Fruit fly (Drosophila melanogaster): ENCODE data around the gene Ire1.

The Ire1 gene

DNA sequence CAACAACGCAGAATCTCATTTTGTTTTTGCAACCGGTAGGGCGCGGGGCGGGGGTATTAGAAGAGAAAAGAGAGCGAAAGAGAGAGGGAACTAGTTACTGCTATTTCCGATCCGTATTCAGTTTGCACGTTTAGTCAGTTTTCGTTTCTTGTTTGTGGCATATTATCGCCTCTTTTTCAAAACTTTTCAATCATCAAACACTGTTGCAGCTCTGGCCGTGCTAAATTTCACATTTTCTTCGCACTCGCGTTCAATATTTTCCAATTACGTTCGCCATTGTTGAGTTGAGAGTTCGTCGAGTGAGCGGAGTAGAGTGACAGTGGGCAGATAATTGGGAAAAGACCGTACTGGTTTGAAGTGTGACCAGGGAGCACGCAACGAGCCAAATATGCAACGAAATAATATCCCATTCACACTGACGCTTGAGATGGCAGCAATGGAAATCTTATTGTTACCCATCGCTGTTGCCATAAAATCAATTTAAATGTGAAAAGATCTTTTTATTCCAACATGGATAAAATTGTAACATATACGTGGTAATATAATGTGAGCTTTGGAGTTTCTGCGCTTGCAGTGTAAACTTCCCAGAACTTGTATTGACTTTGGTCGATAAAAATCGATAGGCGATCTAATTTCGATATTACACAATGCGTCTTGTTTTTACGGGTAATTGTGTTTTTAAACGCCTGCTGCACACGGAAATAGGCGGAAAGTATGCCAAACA is at the start of gene Ire1, which contains the start of gene Mrm2:
Ire1 (minus strand) TSS at position 296 of the 724 bp plus-strand sequence.
Mrm2 (plus strand) TSS at position 615 of the 724 bp plus-strand sequence.
- peak; percentile 35 for TF ChIP-seq CG17801 (GFP tag; optimal IDR thresholded peaks at IDR 0.05; ENCODE audit: partially characterized antibody)

- no peak for TF ChIP-seq CG17801 (GFP tag; optimal IDR thresholded peaks at IDR 0.05; ENCODE audit: partially characterized antibody)
These were observed 49.4 kb upstream of the Ire1 start for dm6 chr3R:19910302-19911029.

- TF ChIP-seq CG17801 (GFP tag; optimal IDR thresholded peaks at IDR 0.05; ENCODE audit: partially characterized antibody): no peak
These were observed 48.6 kb upstream of the Ire1 start for dm6 chr3R:19909541-19910182.

- no peak for TF ChIP-seq CG17801 (GFP tag; optimal IDR thresholded peaks at IDR 0.05; ENCODE audit: partially characterized antibody)
These were observed 47.8 kb upstream of the Ire1 start for dm6 chr3R:19908863-19909343.

DNA sequence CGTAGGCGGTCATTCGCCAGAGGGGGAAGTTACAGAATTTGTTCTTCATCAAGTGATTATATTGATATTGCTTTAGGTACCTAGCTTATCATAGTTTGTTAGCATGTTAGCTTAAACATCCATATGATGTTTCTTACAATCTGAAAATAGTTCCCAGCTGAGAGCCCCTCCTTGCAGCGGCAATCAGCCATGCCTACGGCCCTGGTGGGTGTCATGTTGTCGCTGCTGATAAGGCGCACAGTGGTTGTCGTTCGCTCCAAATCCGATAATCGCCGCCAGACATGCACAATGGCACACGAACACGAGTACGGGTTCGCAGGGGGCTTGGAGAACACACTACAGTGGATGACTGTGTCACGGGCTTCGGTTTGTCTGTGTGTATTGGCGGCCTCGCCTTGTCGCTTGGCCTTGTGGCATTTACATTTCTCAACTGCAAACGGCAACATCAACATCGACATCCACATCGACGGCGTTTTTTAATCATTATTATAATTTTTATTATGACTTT is 44.9 kb upstream of the Ire1 start:
- peak; percentile 47 for TF ChIP-seq CG17801 (GFP tag; optimal IDR thresholded peaks at IDR 0.05; ENCODE audit: partially characterized antibody)

DNA sequence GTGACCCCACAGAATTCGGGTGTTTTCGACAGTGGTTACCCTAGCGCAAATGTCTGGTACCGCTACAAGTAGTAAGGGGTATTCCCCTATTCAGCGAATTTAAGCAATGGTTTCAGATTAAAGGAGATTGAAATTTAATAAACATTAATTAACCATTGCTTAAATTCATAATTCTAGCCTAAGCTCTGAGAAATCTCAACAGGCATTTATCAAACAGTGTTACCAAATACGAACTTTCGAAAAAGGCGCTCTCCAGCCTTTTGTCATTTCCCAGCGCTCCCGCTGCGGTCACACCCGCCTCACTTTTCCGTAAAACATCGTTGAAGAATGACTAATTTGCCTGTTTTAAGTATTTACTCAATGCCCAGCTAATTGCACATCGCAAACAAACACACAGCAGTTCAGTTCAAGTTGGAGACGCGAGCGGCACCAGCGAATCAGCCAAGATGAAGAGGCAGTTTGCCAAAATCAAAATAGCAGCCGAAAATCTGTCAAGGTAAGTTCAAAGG is 43.8 kb upstream of the Ire1 start, which contains the start of the genes Surf6 and RhoGAP92B:
Surf6 (minus strand) TSS at position 4 of the 509 bp plus-strand sequence.
RhoGAP92B (plus strand) TSS at position 300 of the 509 bp plus-strand sequence.
- TF ChIP-seq CG17801 (GFP tag; optimal IDR thresholded peaks at IDR 0.05; ENCODE audit: partially characterized antibody): peak; percentile 72

dm6 chr3R:19902926-19903739 is 42.0 kb upstream of the Ire1 start, which contains the start of gene ClpX:
ClpX (minus strand) TSS chr3R:19903689.
- peak; percentile 54 for TF ChIP-seq CG17801 (GFP tag; optimal IDR thresholded peaks at IDR 0.05; ENCODE audit: partially characterized antibody)

DNA sequence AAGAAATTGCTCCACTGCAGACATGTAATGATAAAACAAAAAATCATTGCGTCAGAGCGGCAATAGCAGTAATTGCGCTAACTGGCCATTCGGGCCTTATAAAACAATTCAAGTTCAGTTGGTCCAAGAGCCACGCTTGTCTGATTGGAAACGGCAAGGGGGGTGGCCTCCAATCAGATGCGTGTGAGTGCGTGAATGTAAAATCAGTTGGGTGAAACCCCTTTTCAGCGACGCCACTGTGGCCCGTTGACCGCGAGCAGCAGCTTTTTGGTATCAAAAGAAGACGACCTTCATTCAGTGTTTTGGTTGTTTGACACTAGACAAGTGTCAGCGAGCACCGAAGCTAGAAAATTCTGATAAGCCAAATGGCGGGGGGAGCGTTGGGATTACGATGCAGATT is 41.2 kb upstream of the Ire1 start:
- no peak for TF ChIP-seq CG17801 (GFP tag; optimal IDR thresholded peaks at IDR 0.05; ENCODE audit: partially characterized antibody)

DNA sequence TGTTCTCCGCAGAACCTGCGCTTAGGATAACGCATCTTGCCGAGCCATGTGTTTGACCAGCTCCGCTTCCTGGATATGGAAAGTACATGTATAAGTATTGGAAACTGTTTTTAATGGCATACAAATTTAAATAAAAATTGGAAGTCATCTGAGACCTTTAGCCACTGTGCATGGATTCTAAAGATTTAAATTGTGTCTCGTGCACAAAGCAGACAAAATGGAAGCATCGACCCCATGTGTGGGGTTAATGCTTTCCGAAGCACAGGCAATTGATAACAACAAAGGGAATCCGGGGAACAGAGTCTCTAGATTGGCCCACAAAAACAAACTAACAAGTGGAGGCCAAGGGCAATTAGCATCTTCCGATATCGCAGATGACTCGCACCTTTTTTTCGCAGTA is 40.7 kb upstream of the Ire1 start:
- no peak for TF ChIP-seq CG17801 (GFP tag; optimal IDR thresholded peaks at IDR 0.05; ENCODE audit: partially characterized antibody)

- TF ChIP-seq CG17801 (GFP tag; optimal IDR thresholded peaks at IDR 0.05; ENCODE audit: partially characterized antibody): no peak
These were observed 34.2 kb upstream of the Ire1 start for dm6 chr3R:19895305-19895704.

dm6 chr3R:19892046-19892445 is 31.0 kb upstream of the Ire1 start:
- TF ChIP-seq CG17801 (GFP tag; optimal IDR thresholded peaks at IDR 0.05; ENCODE audit: partially characterized antibody): peak; percentile 16

- TF ChIP-seq CG17801 (GFP tag; optimal IDR thresholded peaks at IDR 0.05; ENCODE audit: partially characterized antibody): no peak
These were observed 30.3 kb upstream of the Ire1 start for dm6 chr3R:19891363-19891762.

DNA sequence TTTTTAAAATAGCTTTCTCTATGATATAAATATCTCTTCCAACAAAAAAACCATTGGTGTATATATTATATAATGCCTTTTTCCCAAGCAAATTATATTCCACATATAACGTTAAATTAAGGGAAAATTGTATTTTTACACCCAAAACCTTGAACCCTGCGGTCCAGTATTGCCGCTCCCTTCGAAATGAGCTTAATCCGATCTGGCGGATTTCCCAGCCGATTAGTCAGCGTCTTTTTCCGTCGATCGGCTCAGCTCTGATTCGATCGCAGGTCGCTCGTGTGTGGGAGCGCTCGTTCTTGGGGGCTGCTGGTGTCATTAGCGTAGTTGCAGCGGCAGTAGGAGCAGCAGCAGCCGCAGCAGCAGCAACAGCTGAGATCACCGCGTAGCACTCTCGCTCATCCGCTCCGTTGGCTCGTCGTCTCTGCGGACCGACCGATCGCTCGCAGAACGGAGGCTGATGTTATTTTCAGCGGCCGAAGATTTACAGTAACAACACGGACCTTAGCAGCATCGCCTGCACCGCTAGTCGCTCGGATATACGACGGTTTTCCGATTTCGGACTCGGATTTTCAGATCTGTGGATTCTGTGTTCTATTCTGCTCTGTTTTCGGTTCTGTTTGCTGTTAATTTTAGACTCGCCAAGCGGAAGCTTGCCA is 29.4 kb upstream of the Ire1 start, which contains the start of gene CG4733:
CG4733 (plus strand) TSS at position 350 of the 659 bp plus-strand sequence.
- peak; percentile 2 for TF ChIP-seq CG17801 (GFP tag; optimal IDR thresholded peaks at IDR 0.05; ENCODE audit: partially characterized antibody)
